Fruit fly (Drosophila melanogaster) whole organism, embryonic: ENCODE measurements around the gene CG5846.
A peak's percentile ranks its signal among the peaks of the same experiment; 100 is the strongest.

Experiments
- Atf-2 ChIP-seq: fragments of 200-800 bp; sonication (Bioruptor generic); optimal IDR thresholded peaks from 2 replicates; lab custom pipeline; 2016; ENCODE audit warnings: missing biosample characterization, missing genetic modification characterization
- CG10147 ChIP-seq: fragments of 200-800 bp; sonication (Bioruptor generic); optimal IDR thresholded peaks from 2 replicates; lab custom pipeline; 2019; ENCODE audit warnings: missing biosample characterization, mild to moderate bottlenecking, missing genetic modification characterization, moderate library complexity
- CG10209 ChIP-seq: fragments of 200-800 bp; sonication (Bioruptor generic); optimal IDR thresholded peaks from 3 replicates; lab custom pipeline; 2017; ENCODE audit warnings: missing biosample characterization, mild to moderate bottlenecking, missing genetic modification characterization, missing genetic modification reagents
- CG10462 ChIP-seq: fragments of 200-800 bp; sonication (Bioruptor generic); optimal IDR thresholded peaks from 2 replicates; lab custom pipeline; 2016; ENCODE audit warnings: missing biosample characterization, missing genetic modification characterization
- CG11456 ChIP-seq: fragments of 200-800 bp; sonication (Bioruptor generic); IDR thresholded peaks from 3 replicates; pipeline ENCODE4 v1.3.6; 2022; ENCODE audit warnings: missing biosample characterization, missing genetic modification characterization
- CG12155 ChIP-seq: fragments of 200-800 bp; sonication (Bioruptor generic); optimal IDR thresholded peaks from 3 replicates; lab custom pipeline; 2016; ENCODE audit warnings: missing biosample characterization, missing genetic modification characterization
- CG15514 ChIP-seq: fragments of 200-800 bp; sonication (Bioruptor generic); optimal IDR thresholded peaks from 3 replicates; lab custom pipeline; 2017; ENCODE audit warnings: missing biosample characterization, missing genetic modification characterization, mild to moderate bottlenecking, moderate library complexity, missing genetic modification reagents
- CG17186 ChIP-seq: fragments of 200-800 bp; sonication (Bioruptor generic); optimal IDR thresholded peaks from 3 replicates; lab custom pipeline; 2017; ENCODE audit warnings: missing biosample characterization, missing genetic modification reagents, missing genetic modification characterization
- CG17568 ChIP-seq: fragments of 200-800 bp; sonication (Bioruptor generic); optimal IDR thresholded peaks from 2 replicates; lab custom pipeline; 2018; ENCODE audit warnings: missing biosample characterization, mild to moderate bottlenecking, missing genetic modification characterization, moderate library complexity
- CG17802 ChIP-seq: fragments of 200-800 bp; sonication (Bioruptor generic); optimal IDR thresholded peaks from 2 replicates; lab custom pipeline; 2018; ENCODE audit warnings: missing biosample characterization, mild to moderate bottlenecking, missing genetic modification characterization, moderate library complexity
- CG2678 ChIP-seq: fragments of 200-800 bp; sonication (Bioruptor generic); optimal IDR thresholded peaks from 3 replicates; lab custom pipeline; 2019; ENCODE audit warnings: missing biosample characterization, mild to moderate bottlenecking, missing genetic modification characterization, moderate library complexity
- CG30403 ChIP-seq: fragments of 200-800 bp; sonication (Bioruptor generic); optimal IDR thresholded peaks from 3 replicates; lab custom pipeline; 2016; ENCODE audit warnings: missing biosample characterization, missing genetic modification characterization
- CG3407 ChIP-seq: fragments of 200-800 bp; sonication (Bioruptor generic); optimal IDR thresholded peaks from 2 replicates; lab custom pipeline; 2018; ENCODE audit warnings: missing biosample characterization, mild to moderate bottlenecking, missing genetic modification characterization
- CG34224 ChIP-seq: fragments of 200-800 bp; sonication (Bioruptor generic); IDR thresholded peaks from 3 replicates; pipeline ENCODE4 v1.3.6; 2022; ENCODE audit warnings: missing biosample characterization, missing genetic modification characterization; ENCODE audit not compliant: partially characterized antibody
- CG6175 ChIP-seq: fragments of 200-800 bp; sonication (Bioruptor generic); IDR thresholded peaks from 3 replicates; pipeline ENCODE4 v1.3.6; 2022; ENCODE audit warnings: missing biosample characterization, missing genetic modification characterization
- CG6791 ChIP-seq: fragments of 200-800 bp; sonication (Bioruptor generic); IDR thresholded peaks from 3 replicates; pipeline ENCODE4 v1.3.6; 2022; ENCODE audit warnings: missing biosample characterization, missing genetic modification characterization; ENCODE audit not compliant: partially characterized antibody
- CG8089 ChIP-seq: fragments of 200-800 bp; sonication (Bioruptor generic); optimal IDR thresholded peaks from 3 replicates; lab custom pipeline; 2016; ENCODE audit warnings: missing biosample characterization, missing genetic modification characterization
- CG8924 ChIP-seq: fragments of 200-800 bp; optimal IDR thresholded peaks from 3 replicates; lab custom pipeline; 2019; ENCODE audit warnings: missing biosample characterization, mild to moderate bottlenecking, missing genetic modification characterization, moderate library complexity
- CG9932 ChIP-seq: fragments of 200-800 bp; sonication (Bioruptor generic); IDR thresholded peaks from 2 replicates; pipeline ENCODE4 v1.3.6; 2022; ENCODE audit warnings: missing biosample characterization, missing genetic modification characterization
- D19A ChIP-seq: fragments of 200-800 bp; optimal IDR thresholded peaks from 3 replicates; lab custom pipeline; 2019; ENCODE audit warnings: missing biosample characterization, mild to moderate bottlenecking, missing genetic modification characterization, moderate library complexity
- D19B ChIP-seq: fragments of 200-800 bp; sonication (Bioruptor generic); optimal IDR thresholded peaks from 2 replicates; lab custom pipeline; 2017; ENCODE audit warnings: missing biosample characterization, mild to moderate bottlenecking, missing genetic modification characterization
- Dfd ChIP-seq, 2 experiments: fragments of >200 bp; optimal IDR thresholded peaks; 2 replicates each; lab custom pipeline; 2017; ENCODE audit warnings: missing biosample characterization in 2 of 2, missing genetic modification characterization in 2 of 2
- Dip3 ChIP-seq: fragments of 200-800 bp; sonication (Bioruptor generic); optimal IDR thresholded peaks from 3 replicates; lab custom pipeline; 2016; ENCODE audit warnings: missing biosample characterization, missing genetic modification characterization
- MTF-1 ChIP-seq: fragments of 200-800 bp; sonication (Bioruptor generic); optimal IDR thresholded peaks from 2 replicates; lab custom pipeline; 2018; ENCODE audit warnings: missing biosample characterization, mild to moderate bottlenecking, missing genetic modification characterization, borderline replicate concordance
- Myb ChIP-seq: fragments of 200-800 bp; sonication (Bioruptor generic); optimal IDR thresholded peaks from 2 replicates; lab custom pipeline; 2016; ENCODE audit warnings: missing biosample characterization, missing genetic modification characterization
- Rx ChIP-seq: fragments of 200-800 bp; sonication (Bioruptor generic); IDR thresholded peaks from 2 replicates; pipeline ENCODE4 v1.3.6; 2022; ENCODE audit warnings: missing biosample characterization, missing genetic modification characterization
- Side ChIP-seq: fragments of 200-800 bp; sonication (Bioruptor generic); optimal IDR thresholded peaks from 2 replicates; lab custom pipeline; 2016; ENCODE audit warnings: missing biosample characterization, missing genetic modification characterization
- amos ChIP-seq: fragments of 200-800 bp; sonication (Bioruptor generic); IDR thresholded peaks from 2 replicates; pipeline ENCODE4 v1.3.6; 2022; ENCODE audit warnings: missing biosample characterization, missing genetic modification characterization; ENCODE audit not compliant: partially characterized antibody
- bowl ChIP-seq: fragments of 200-800 bp; sonication (Bioruptor generic); IDR thresholded peaks from 2 replicates; pipeline ENCODE4 v1.3.6; 2022; ENCODE audit warnings: missing biosample characterization, missing genetic modification characterization
- cas ChIP-seq: fragments of 200-800 bp; sonication (Bioruptor generic); IDR thresholded peaks from 2 replicates; pipeline ENCODE4 v1.3.6; 2022; ENCODE audit warnings: missing biosample characterization, missing genetic modification characterization
- ftz-f1 ChIP-seq: fragments of 200-800 bp; sonication (Bioruptor generic); optimal IDR thresholded peaks from 2 replicates; lab custom pipeline; 2016; ENCODE audit warnings: missing biosample characterization, missing genetic modification characterization
- gsb-n ChIP-seq: fragments of 200-800 bp; sonication (Bioruptor generic); optimal IDR thresholded peaks from 3 replicates; lab custom pipeline; 2018; ENCODE audit warnings: missing biosample characterization, mild to moderate bottlenecking, missing genetic modification characterization
- hkb ChIP-seq, 2 experiments: fragments of 200-800 bp in 1 of 2; fragments of >200 bp in 1 of 2; sonication (Bioruptor generic) in 1 of 2; IDR thresholded peaks in 1 of 2; optimal IDR thresholded peaks in 1 of 2; 2 replicates each; pipeline versions ENCODE4 v1.3.6 to Lab custom; 2017 to 2022; ENCODE audit warnings: missing biosample characterization in 1 of 2, missing genetic modification characterization in 1 of 2
- hth ChIP-seq: fragments of >200 bp; optimal IDR thresholded peaks from 2 replicates; lab custom pipeline; 2017; ENCODE audit warnings: inconsistent platforms
- jigr1 ChIP-seq: fragments of 200-800 bp; sonication (Bioruptor generic); IDR thresholded peaks from 3 replicates; pipeline ENCODE4 v1.3.6; 2022; ENCODE audit warnings: missing biosample characterization, missing genetic modification characterization
- nmo ChIP-seq: fragments of 200-800 bp; sonication (Bioruptor generic); optimal IDR thresholded peaks from 2 replicates; lab custom pipeline; 2018; ENCODE audit warnings: missing biosample characterization, mild to moderate bottlenecking, missing genetic modification characterization, moderate library complexity
- oc ChIP-seq: fragments of 200-800 bp; sonication (Bioruptor generic); optimal IDR thresholded peaks from 2 replicates; lab custom pipeline; 2018; ENCODE audit warnings: missing biosample characterization, mild to moderate bottlenecking, missing genetic modification characterization, moderate library complexity
- pros ChIP-seq: fragments of 200-800 bp; sonication (Bioruptor generic); optimal IDR thresholded peaks from 3 replicates; lab custom pipeline; 2019; ENCODE audit warnings: missing biosample characterization, mild to moderate bottlenecking, missing genetic modification characterization, moderate library complexity
- ro ChIP-seq: fragments of 200-800 bp; sonication (Bioruptor generic); IDR thresholded peaks from 2 replicates; pipeline ENCODE4 v1.3.6; 2022; ENCODE audit warnings: missing biosample characterization, missing genetic modification characterization
- scrt ChIP-seq: fragments of 200-800 bp; sonication (Bioruptor generic); optimal IDR thresholded peaks from 2 replicates; lab custom pipeline; 2018; ENCODE audit warnings: missing biosample characterization, mild to moderate bottlenecking, missing genetic modification characterization, moderate library complexity
- shn ChIP-seq: fragments of 200-800 bp; sonication (Bioruptor generic); optimal IDR thresholded peaks from 3 replicates; lab custom pipeline; 2016; ENCODE audit warnings: missing biosample characterization, missing genetic modification characterization
- sim ChIP-seq: fragments of 200-800 bp; sonication (Bioruptor generic); IDR thresholded peaks from 2 replicates; pipeline ENCODE4 v1.3.6; 2022; ENCODE audit warnings: missing biosample characterization, missing genetic modification characterization
- sqz ChIP-seq: fragments of 200-800 bp; sonication (Bioruptor generic); optimal IDR thresholded peaks from 3 replicates; lab custom pipeline; 2018; ENCODE audit warnings: missing biosample characterization, mild to moderate bottlenecking, missing genetic modification characterization
- tap ChIP-seq: fragments of 200-800 bp; optimal IDR thresholded peaks from 3 replicates; lab custom pipeline; 2019; ENCODE audit warnings: missing biosample characterization, mild to moderate bottlenecking, missing genetic modification characterization, moderate library complexity
- twi ChIP-seq: fragments of 200-800 bp; optimal IDR thresholded peaks from 2 replicates; lab custom pipeline; 2019; ENCODE audit warnings: missing biosample characterization, mild to moderate bottlenecking, missing genetic modification characterization, moderate library complexity
- unpg ChIP-seq: fragments of 200-800 bp; sonication (Bioruptor generic); optimal IDR thresholded peaks from 3 replicates; lab custom pipeline; 2018; ENCODE audit warnings: missing biosample characterization, mild to moderate bottlenecking, missing genetic modification characterization, moderate library complexity
- vvl ChIP-seq: fragments of 200-800 bp; sonication (Bioruptor generic); IDR thresholded peaks from 2 replicates; pipeline ENCODE4 v1.3.6; 2022; ENCODE audit warnings: missing biosample characterization, missing genetic modification characterization
- zen2 ChIP-seq: fragments of 200-800 bp; sonication (Bioruptor generic); IDR thresholded peaks from 3 replicates; pipeline ENCODE4 v1.3.6; 2022; ENCODE audit warnings: missing biosample characterization, missing genetic modification characterization; ENCODE audit not compliant: partially characterized antibody

The CG5846 gene

dm6 chr2L:9966983-9967737, 10.1 kb upstream of the CG5846 start, which contains the start of the genes Dref and RpL13 (continued):
- TF ChIP-seq CG12155 (peak; percentile 69), CG34224 (GFP tag; lab: Robert Waterston, UW) (peak; percentile 82), shn (peak; percentile 82), CG30403 (peak; percentile 80), ftz-f1 (GFP tag; lab: Kevin White, UChicago) (peak; percentile 54), CG8924 (tag; lab: Kevin White, UChicago) (peak; percentile 85), scrt (peak; percentile 85), CG9932 (peak; percentile 73), CG6791 (GFP tag; lab: Robert Waterston, UW) (peak; percentile 69; the same call in 2 of the 3 replicates), CG10462 (GFP tag; lab: Kevin White, UChicago) (peak; percentile 67), CG8089 (GFP tag; lab: Kevin White, UChicago) (peak; percentile 73), Side (peak; percentile 93), unpg (GFP tag; lab: Kevin White, UChicago) (peak; percentile 82), Dip3 (peak; percentile 80), bowl (0 out of 2 replicates have a peak, but pooled peaks have one; percentile 32), CG17802 (tag; lab: Kevin White, UChicago) (peak; percentile 53), cas (GFP tag; lab: Robert Waterston, UW) (no peak), Dfd (GFP tag; optimal IDR thresholded peaks at IDR 0.05; lab: Kevin White, UChicago) (no peak), CG6175 (GFP tag; lab: Robert Waterston, UW) (peak; percentile 79), amos (GFP tag; lab: Robert Waterston, UW) (peak; percentile 72), CG11456 (peak; percentile 87), nmo (GFP tag; lab: Kevin White, UChicago) (peak; percentile 84), tap (tag; lab: Kevin White, UChicago) (peak; percentile 79), zen2 (GFP tag; lab: Robert Waterston, UW) (no peak; the same call in 2 of the 3 replicates), CG3407 (GFP tag; lab: Kevin White, UChicago) (peak; percentile 88), ro (no peak), oc (tag; lab: Kevin White, UChicago) (peak; percentile 60), CG10147 (GFP tag; lab: Kevin White, UChicago) (peak; percentile 81), CG17186 (GFP tag; lab: Kevin White, UChicago) (peak; percentile 89), MTF-1 (GFP tag; lab: Kevin White, UChicago) (peak; percentile 96), Myb (peak; percentile 72), CG2678 (tag; lab: Kevin White, UChicago) (peak; percentile 86), CG17568 (no peak), pros (peak; percentile 60), twi (peak; percentile 65), hth (no peak), Rx (GFP tag; lab: Robert Waterston, UW) (peak; percentile 70), D19B (peak; percentile 75), CG15514 (GFP tag; lab: Kevin White, UChicago) (peak; percentile 93), jigr1 (GFP tag; lab: Robert Waterston, UW) (no peak), CG10209 (GFP tag; lab: Kevin White, UChicago) (peak; percentile 88), Atf-2 (GFP tag; lab: Kevin White, UChicago) (peak; percentile 80), sqz (GFP tag; lab: Kevin White, UChicago) (peak; percentile 96), D19A (tag; lab: Kevin White, UChicago) (peak; percentile 62), gsb-n (tag; lab: Kevin White, UChicago) (peak; percentile 88), sim (GFP tag; lab: Robert Waterston, UW) (peak; percentile 76), vvl (GFP tag; lab: Robert Waterston, UW) (peak; percentile 90), hkb (optimal IDR thresholded peaks at IDR 0.05; lab: Kevin White, UChicago) (no peak), hkb (GFP tag; IDR thresholded peaks at IDR 0.05; lab: Robert Waterston, UW) (peak; percentile 89)
